Worm (Caenorhabditis elegans) whole organism, L4 larva: ENCODE results near the gene C35A5.11.

Experiments used
- F37D6.2 ChIP-seq: sonication (generic microtip); optimal IDR thresholded peaks from 2 replicates; lab custom pipeline; 2016; ENCODE audit warnings: mild to moderate bottlenecking, missing genetic modification characterization, missing compliant biosample characterization
- T26A8.4 ChIP-seq: fragments of 200-800 bp; sonication (Bioruptor generic); IDR thresholded peaks from 2 replicates; pipeline ENCODE4 v1.3.6; 2022; ENCODE audit warnings: missing genetic modification characterization, missing compliant biosample characterization
- Y5F2A.4 ChIP-seq: fragments of 200-800 bp; sonication (Bioruptor generic); optimal IDR thresholded peaks from 2 replicates; lab custom pipeline; 2018; ENCODE audit warnings: mild to moderate bottlenecking, missing genetic modification characterization, missing compliant biosample characterization
- Y75B8A.6 ChIP-seq: fragments of 200-800 bp; sonication (Bioruptor generic); IDR thresholded peaks from 2 replicates; pipeline ENCODE4 v1.3.6; 2022; ENCODE audit warnings: missing genetic modification reagents, missing genetic modification characterization, missing compliant biosample characterization
- ZK337.2 ChIP-seq: fragments of 200-800 bp; sonication (Bioruptor generic); IDR thresholded peaks from 2 replicates; pipeline ENCODE4 v1.3.6; 2022; ENCODE audit warnings: missing genetic modification reagents, missing genetic modification characterization, missing compliant biosample characterization
- aha-1 ChIP-seq: fragments of 150-350 bp; peaks from one replicate; lab custom pipeline; 2014; ENCODE audit warnings: missing biosample characterization, missing genetic modification characterization
- ama-1 ChIP-seq: fragments of 150-350 bp; optimal IDR thresholded peaks from 2 replicates; lab custom pipeline; 2014; ENCODE audit warnings: inconsistent platforms, mixed read lengths
- arid-1 ChIP-seq: fragments of 200-800 bp; sonication (Bioruptor generic); conservative IDR thresholded peaks from 2 replicates; pipeline ENCODE4 v1.3.6; 2022; ENCODE audit warnings: missing genetic modification reagents, missing genetic modification characterization, missing compliant biosample characterization
- ceh-20 ChIP-seq: fragments of 200-800 bp; sonication (Bioruptor generic); IDR thresholded peaks from 2 replicates; pipeline ENCODE4 v1.3.6; 2022; ENCODE audit warnings: missing genetic modification reagents, missing genetic modification characterization, missing compliant biosample characterization
- ceh-28 ChIP-seq: fragments of 150-350 bp; optimal IDR thresholded peaks from 2 replicates; lab custom pipeline; 2014; ENCODE audit warnings: missing biosample characterization, missing genetic modification reagents, missing genetic modification characterization
- ceh-32 ChIP-seq: sonication (generic microtip); optimal IDR thresholded peaks from 2 replicates; lab custom pipeline; 2016; ENCODE audit warnings: mild to moderate bottlenecking, missing genetic modification characterization, missing compliant biosample characterization; ENCODE audit not compliant: poor library complexity
- ctbp-1 ChIP-seq: fragments of 200-800 bp; sonication (Bioruptor generic); IDR thresholded peaks from 2 replicates; pipeline ENCODE4 v1.3.6; 2022; ENCODE audit warnings: missing genetic modification reagents, missing genetic modification characterization, missing compliant biosample characterization
- daf-16 ChIP-seq, 3 experiments: sonication (generic microtip); optimal IDR thresholded peaks; 2 replicates each; lab custom pipeline; 2016 to 2017; ENCODE audit warnings: missing genetic modification characterization in 3 of 3, missing genetic modification reagents in 3 of 3, mild to moderate bottlenecking in 2 of 3, missing compliant biosample characterization in 2 of 3, missing biosample characterization in 1 of 3, moderate library complexity in 1 of 3
- daf-8 ChIP-seq: fragments of 200-800 bp; sonication (Bioruptor generic); IDR thresholded peaks from 2 replicates; pipeline ENCODE4 v1.3.6; 2022; ENCODE audit warnings: missing genetic modification characterization, missing compliant biosample characterization
- duxl-1 ChIP-seq: sonication (generic microtip); optimal IDR thresholded peaks from 2 replicates; lab custom pipeline; 2016; ENCODE audit warnings: mild to moderate bottlenecking, missing genetic modification characterization, moderate library complexity, missing compliant biosample characterization; ENCODE audit not compliant: poor library complexity
- dve-1 ChIP-seq: sonication (generic microtip); optimal IDR thresholded peaks from 2 replicates; lab custom pipeline; 2017; ENCODE audit warnings: antibody characterized with exemption, mild to moderate bottlenecking, missing genetic modification characterization, missing compliant biosample characterization; ENCODE audit not compliant: insufficient read depth
- egl-27 ChIP-seq: sonication (generic microtip); optimal IDR thresholded peaks from 3 replicates; lab custom pipeline; 2017; ENCODE audit warnings: missing biosample characterization, missing genetic modification reagents, missing genetic modification characterization
- egl-43 ChIP-seq: fragments of 200-800 bp; sonication (Bioruptor generic); IDR thresholded peaks from 2 replicates; pipeline ENCODE4 v1.3.6; 2022; ENCODE audit warnings: missing genetic modification reagents, missing genetic modification characterization, missing compliant biosample characterization
- fos-1 ChIP-seq: fragments of 150-350 bp; optimal IDR thresholded peaks from 2 replicates; lab custom pipeline; 2014; ENCODE audit warnings: missing biosample characterization, missing genetic modification characterization
- gei-8 ChIP-seq: fragments of 200-800 bp; sonication (Bioruptor generic); optimal IDR thresholded peaks from 2 replicates; lab custom pipeline; 2018; ENCODE audit warnings: mild to moderate bottlenecking, missing genetic modification characterization, missing compliant biosample characterization
- hif-1 ChIP-seq, 2 experiments: sonication (generic microtip); optimal IDR thresholded peaks; 2 replicates each; lab custom pipeline; 2016 to 2017; ENCODE audit warnings: missing compliant biosample characterization in 2 of 2, missing genetic modification characterization in 2 of 2, missing genetic modification reagents in 2 of 2, missing genotype in 2 of 2, mild to moderate bottlenecking in 1 of 2
- lin-38 ChIP-seq: fragments of 200-800 bp; sonication (Bioruptor generic); IDR thresholded peaks from 2 replicates; pipeline ENCODE4 v1.3.6; 2022; ENCODE audit warnings: missing genetic modification reagents, missing genetic modification characterization, missing compliant biosample characterization
- lsy-2 ChIP-seq, 2 experiments: fragments of 150-350 bp in 1 of 2; sonication (generic microtip) in 1 of 2; optimal IDR thresholded peaks; 2 replicates each; lab custom pipeline; 2014 to 2017; ENCODE audit warnings: missing biosample characterization in 2 of 2, missing genetic modification characterization in 2 of 2
- mdl-1 ChIP-seq, 2 experiments: fragments of 150-350 bp in 1 of 2; sonication (generic microtip) in 1 of 2; optimal IDR thresholded peaks; 2 replicates each; lab custom pipeline; 2014 to 2017; ENCODE audit warnings: missing biosample characterization in 2 of 2, missing genetic modification characterization in 2 of 2
- mxl-2 ChIP-seq: fragments of 200-800 bp; sonication (Bioruptor generic); conservative IDR thresholded peaks from 2 replicates; pipeline ENCODE4 v1.3.6; 2022; ENCODE audit warnings: missing genetic modification reagents, missing genetic modification characterization, missing compliant biosample characterization
- nhr-102 ChIP-seq: sonication (generic microtip); optimal IDR thresholded peaks from 2 replicates; lab custom pipeline; 2016; ENCODE audit warnings: mild to moderate bottlenecking, missing genetic modification characterization, moderate library complexity, missing compliant biosample characterization
- nhr-25 ChIP-seq: sonication (generic microtip); optimal IDR thresholded peaks from 2 replicates; lab custom pipeline; 2017; ENCODE audit warnings: missing genetic modification characterization, mild to moderate bottlenecking, missing compliant biosample characterization, antibody characterized with exemption, moderate library complexity, borderline replicate concordance; ENCODE audit not compliant: insufficient read depth
- nhr-28 ChIP-seq: fragments of 150-350 bp; optimal IDR thresholded peaks from 2 replicates; lab custom pipeline; 2014; ENCODE audit warnings: missing biosample characterization, missing genetic modification characterization
- nhr-42 ChIP-seq: fragments of 200-800 bp; sonication (Bioruptor generic); IDR thresholded peaks from 2 replicates; pipeline ENCODE4 v1.3.6; 2022; ENCODE audit warnings: missing genetic modification characterization, missing compliant biosample characterization
- nhr-76 ChIP-seq: fragments of 150-350 bp; optimal IDR thresholded peaks from 2 replicates; lab custom pipeline; 2014; ENCODE audit warnings: missing biosample characterization, missing genetic modification characterization
- nhr-77 ChIP-seq: fragments of 150-350 bp; optimal IDR thresholded peaks from 2 replicates; lab custom pipeline; 2014; ENCODE audit warnings: missing biosample characterization, missing genetic modification characterization
- pha-4 ChIP-seq, 2 experiments: fragments of 150-350 bp in 1 of 2; fragments of 200-800 bp in 1 of 2; sonication (Bioruptor generic) in 1 of 2; IDR thresholded peaks in 1 of 2; optimal IDR thresholded peaks in 1 of 2; 2 replicates each; pipeline versions ENCODE4 v1.3.6 to Lab custom; 2014 to 2022; ENCODE audit warnings: missing genetic modification characterization in 2 of 2, missing genetic modification reagents in 2 of 2, missing biosample characterization in 1 of 2, missing compliant biosample characterization in 1 of 2
- rbr-2 ChIP-seq: sonication (generic microtip); optimal IDR thresholded peaks from 2 replicates; lab custom pipeline; 2016; ENCODE audit warnings: missing genotype, missing genetic modification characterization, missing compliant biosample characterization
- saeg-2 ChIP-seq: fragments of 200-800 bp; sonication (Bioruptor generic); IDR thresholded peaks from 2 replicates; pipeline ENCODE4 v1.3.6; 2022; ENCODE audit warnings: missing genetic modification reagents, missing genetic modification characterization, missing compliant biosample characterization
- unc-62 ChIP-seq, 3 experiments: fragments of 150-350 bp in 1 of 3; sonication (generic microtip); optimal IDR thresholded peaks in 2 of 3; peaks in 1 of 3; 1 replicate in 1 of 3; 2 replicates in 2 of 3; lab custom pipeline; 2014 to 2017; ENCODE audit warnings: missing biosample characterization in 3 of 3, missing genetic modification characterization in 3 of 3, missing genetic modification reagents in 3 of 3, missing genotype in 1 of 3
- zip-11 ChIP-seq: fragments of 200-800 bp; sonication (Bioruptor generic); IDR thresholded peaks from 2 replicates; pipeline ENCODE4 v1.3.6; 2022; ENCODE audit warnings: missing genetic modification characterization, missing compliant biosample characterization
- ztf-11 ChIP-seq: fragments of 150-350 bp; optimal IDR thresholded peaks from 2 replicates; lab custom pipeline; 2014; ENCODE audit warnings: missing biosample characterization, missing genetic modification characterization

C35A5.11 gene

DNA sequence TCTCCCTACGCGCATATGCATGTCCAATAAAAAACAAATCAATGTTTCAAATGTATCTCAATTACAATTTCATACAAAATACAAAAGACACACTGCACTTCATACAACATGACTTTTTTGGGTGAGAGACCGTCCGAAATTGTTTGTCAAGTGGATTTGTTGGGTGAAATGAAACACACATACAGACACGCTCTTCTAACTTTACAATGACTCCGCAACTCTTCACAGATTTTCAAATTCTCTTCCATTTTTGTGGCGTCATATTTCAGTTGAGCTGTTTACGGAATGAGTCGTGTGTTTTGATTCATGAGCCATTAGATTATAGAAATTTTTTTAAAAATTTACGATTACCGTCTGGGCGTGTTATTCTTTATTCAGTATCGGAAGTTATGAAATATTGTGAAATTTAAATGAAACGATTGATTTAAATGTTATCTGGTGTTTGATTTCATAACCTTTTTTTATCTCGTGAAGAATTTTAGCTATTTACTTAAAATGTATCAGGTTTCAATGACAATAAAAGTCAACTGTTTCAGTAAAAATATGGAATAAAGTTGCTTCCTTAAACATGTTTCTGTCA is 26.0 kb downstream of the C35A5.11 start (continued):
- TF ChIP-seq nhr-25 (tag; lab: Kevin White, UChicago) (no peak), saeg-2 (no peak), duxl-1 (tag; lab: Kevin White, UChicago) (no peak), nhr-102 (tag; lab: Kevin White, UChicago) (no peak)

- TF ChIP-seq ama-1 (lab: Kevin White, UChicago) = peak; percentile 66
- TF ChIP-seq unc-62 (GFP tag; optimal IDR thresholded peaks at IDR 0.05 in 1 of 2; lab: Kevin White, UChicago) = no peak
- TF ChIP-seq unc-62 (tag; optimal IDR thresholded peaks at IDR 0.05; lab: Kevin White, UChicago) = no peak
- no peak for TF ChIP-seq rbr-2
- TF ChIP-seq aha-1 (tag; lab: Kevin White, UChicago) = peak; percentile 96
These were observed 27.5 kb downstream of the C35A5.11 start for ce11 chrV:10475421-10475820.

ce11 chrV:10474040-10474439 is 28.9 kb downstream of the C35A5.11 start:
- TF ChIP-seq ztf-11 (tag; lab: Kevin White, UChicago) = no peak
- TF ChIP-seq dve-1 = no peak
- peak; percentile 25 for TF ChIP-seq ama-1 (lab: Kevin White, UChicago)
- TF ChIP-seq zip-11 (GFP tag; lab: Robert Waterston, UW) = no peak
- no peak for TF ChIP-seq mxl-2 (GFP tag; lab: Robert Waterston, UW)
- TF ChIP-seq pha-4 (GFP tag; IDR thresholded peaks at IDR 0.05; lab: Robert Waterston, UW) = no peak
- TF ChIP-seq pha-4 (tag; optimal IDR thresholded peaks at IDR 0.05; lab: Kevin White, UChicago) = peak; percentile 51
- peak; percentile 37 for TF ChIP-seq aha-1 (tag; lab: Kevin White, UChicago)
- TF ChIP-seq ZK337.2 (GFP tag; lab: Robert Waterston, UW) = no peak
- no peak for TF ChIP-seq nhr-76
- no peak for TF ChIP-seq egl-43 (GFP tag; lab: Robert Waterston, UW)
- TF ChIP-seq fos-1 = no peak
- no peak for TF ChIP-seq Y75B8A.6 (GFP tag; lab: Robert Waterston, UW)
- no peak for TF ChIP-seq F37D6.2 (tag; lab: Kevin White, UChicago)
- TF ChIP-seq egl-27 (tag; lab: Kevin White, UChicago) = no peak
- no peak for TF ChIP-seq gei-8
- TF ChIP-seq hif-1 (tag; optimal IDR thresholded peaks at IDR 0.05; lab: Kevin White, UChicago) = peak; percentile 48 to 87
- TF ChIP-seq nhr-42 (GFP tag; lab: Robert Waterston, UW) = no peak
- TF ChIP-seq mdl-1 (tag; optimal IDR thresholded peaks at IDR 0.05; lab: Kevin White, UChicago) = no peak
- TF ChIP-seq arid-1 (GFP tag; lab: Robert Waterston, UW) = no peak
- TF ChIP-seq nhr-28 (tag; lab: Kevin White, UChicago) = no peak
- TF ChIP-seq nhr-77 (tag; lab: Kevin White, UChicago) = no peak
- TF ChIP-seq ctbp-1 (GFP tag; lab: Robert Waterston, UW) = no peak
- no peak for TF ChIP-seq ceh-32
- no peak for TF ChIP-seq ceh-28 (tag; lab: Kevin White, UChicago)
- TF ChIP-seq Y5F2A.4 (GFP tag; lab: Kevin White, UChicago) = no peak
- 0 out of 2 replicates have a peak, but pooled peaks have one; percentile 12 for TF ChIP-seq T26A8.4 (GFP tag; lab: Robert Waterston, UW)
- TF ChIP-seq nhr-25 (tag; lab: Kevin White, UChicago) = no peak
- TF ChIP-seq daf-8 = no peak
- peak in 1 of 2 experiments; percentile 76 for TF ChIP-seq daf-16 (GFP tag; optimal IDR thresholded peaks at IDR 0.05; lab: Kevin White, UChicago)
- no peak for TF ChIP-seq daf-16 (tag; optimal IDR thresholded peaks at IDR 0.05; lab: Kevin White, UChicago)
- no peak for TF ChIP-seq lin-38 (GFP tag; lab: Robert Waterston, UW)
- no peak for TF ChIP-seq ceh-20 (GFP tag; lab: Robert Waterston, UW)
- no peak for TF ChIP-seq lsy-2 (tag; optimal IDR thresholded peaks at IDR 0.05; lab: Kevin White, UChicago)
